Worm (Caenorhabditis elegans) whole organism, L4 larva: ENCODE data around the gene ZK470.14.

Experiments
- D1046.2 ChIP-seq: fragments of 200-800 bp; sonication (Bioruptor generic); IDR thresholded peaks from 2 replicates; pipeline ENCODE4 v1.3.6; 2022; ENCODE audit warnings: missing genetic modification characterization, missing compliant biosample characterization
- F26F4.8 ChIP-seq: fragments of 200-800 bp; sonication (Bioruptor generic); conservative IDR thresholded peaks from 2 replicates; pipeline ENCODE4 v1.3.6; 2022; ENCODE audit warnings: missing genetic modification characterization, missing compliant biosample characterization
- F49E8.2 ChIP-seq: sonication (generic microtip); optimal IDR thresholded peaks from 2 replicates; lab custom pipeline; 2016; ENCODE audit warnings: missing compliant biosample characterization, mild to moderate bottlenecking, missing genetic modification characterization, borderline replicate concordance
- R02D3.7 ChIP-seq: fragments of 150-350 bp; sonication (generic microtip); optimal IDR thresholded peaks from 3 replicates; lab custom pipeline; 2014; ENCODE audit warnings: missing biosample characterization, missing genetic modification characterization
- Y105C5A.15 ChIP-seq: fragments of 200-800 bp; sonication (Bioruptor generic); IDR thresholded peaks from 2 replicates; pipeline ENCODE4 v1.3.6; 2022; ENCODE audit warnings: missing genetic modification characterization, missing compliant biosample characterization
- Y48G9A.11 ChIP-seq: fragments of 200-800 bp; sonication (Bioruptor generic); IDR thresholded peaks from 2 replicates; pipeline ENCODE4 v1.3.6; 2022; ENCODE audit warnings: missing genetic modification reagents, missing genetic modification characterization, missing compliant biosample characterization
- aha-1 ChIP-seq: fragments of 150-350 bp; peaks from one replicate; lab custom pipeline; 2014; ENCODE audit warnings: missing biosample characterization, missing genetic modification characterization
- aly-2 ChIP-seq: sonication (generic microtip); optimal IDR thresholded peaks from 2 replicates; lab custom pipeline; 2018; ENCODE audit warnings: missing biosample characterization, missing genetic modification characterization
- ama-1 ChIP-seq: fragments of 150-350 bp; optimal IDR thresholded peaks from 2 replicates; lab custom pipeline; 2014; ENCODE audit warnings: inconsistent platforms, mixed read lengths
- arid-1 ChIP-seq: fragments of 200-800 bp; sonication (Bioruptor generic); conservative IDR thresholded peaks from 2 replicates; pipeline ENCODE4 v1.3.6; 2022; ENCODE audit warnings: missing genetic modification reagents, missing genetic modification characterization, missing compliant biosample characterization
- attf-4 ChIP-seq: sonication (generic microtip); optimal IDR thresholded peaks from 3 replicates; lab custom pipeline; 2017; ENCODE audit warnings: missing biosample characterization, missing genetic modification characterization
- ceh-62 ChIP-seq: sonication (generic microtip); optimal IDR thresholded peaks from 2 replicates; lab custom pipeline; 2017; ENCODE audit warnings: missing biosample characterization, missing genetic modification characterization
- daf-16 ChIP-seq, 3 experiments: sonication (generic microtip); optimal IDR thresholded peaks; 2 replicates each; lab custom pipeline; 2016 to 2017; ENCODE audit warnings: missing genetic modification characterization in 3 of 3, missing genetic modification reagents in 3 of 3, mild to moderate bottlenecking in 2 of 3, missing compliant biosample characterization in 2 of 3, missing biosample characterization in 1 of 3, moderate library complexity in 1 of 3
- dmd-8 ChIP-seq: fragments of 200-800 bp; sonication (Bioruptor generic); IDR thresholded peaks from 2 replicates; pipeline ENCODE4 v1.3.6; 2022; ENCODE audit warnings: missing genetic modification characterization, missing compliant biosample characterization
- dmd-9 ChIP-seq: fragments of 200-800 bp; sonication (Bioruptor generic); IDR thresholded peaks from 2 replicates; pipeline ENCODE4 v1.3.6; 2022; ENCODE audit warnings: missing genetic modification reagents, missing genetic modification characterization, missing compliant biosample characterization
- dpl-1 ChIP-seq: fragments of 150-350 bp; optimal IDR thresholded peaks from 2 replicates; lab custom pipeline; 2014; ENCODE audit warnings: missing biosample characterization, missing genetic modification reagents, missing genetic modification characterization
- duxl-1 ChIP-seq: sonication (generic microtip); optimal IDR thresholded peaks from 2 replicates; lab custom pipeline; 2016; ENCODE audit warnings: mild to moderate bottlenecking, missing genetic modification characterization, moderate library complexity, missing compliant biosample characterization; ENCODE audit not compliant: poor library complexity
- dve-1 ChIP-seq: sonication (generic microtip); optimal IDR thresholded peaks from 2 replicates; lab custom pipeline; 2017; ENCODE audit warnings: antibody characterized with exemption, mild to moderate bottlenecking, missing genetic modification characterization, missing compliant biosample characterization; ENCODE audit not compliant: insufficient read depth
- egl-27 ChIP-seq: sonication (generic microtip); optimal IDR thresholded peaks from 3 replicates; lab custom pipeline; 2017; ENCODE audit warnings: missing biosample characterization, missing genetic modification reagents, missing genetic modification characterization
- fkh-10 ChIP-seq: fragments of 150-350 bp; optimal IDR thresholded peaks from 2 replicates; lab custom pipeline; 2014; ENCODE audit warnings: missing biosample characterization, missing genetic modification reagents, missing genetic modification characterization
- fos-1 ChIP-seq: fragments of 150-350 bp; optimal IDR thresholded peaks from 2 replicates; lab custom pipeline; 2014; ENCODE audit warnings: missing biosample characterization, missing genetic modification characterization
- hlh-11 ChIP-seq: fragments of 200-800 bp; sonication (Bioruptor generic); optimal IDR thresholded peaks from 2 replicates; lab custom pipeline; 2018; ENCODE audit warnings: mild to moderate bottlenecking, missing genetic modification characterization, missing compliant biosample characterization
- hmg-1.1 ChIP-seq: fragments of 200-800 bp; sonication (Bioruptor generic); IDR thresholded peaks from 2 replicates; pipeline ENCODE4 v1.3.6; 2022; ENCODE audit warnings: missing genetic modification reagents, missing genetic modification characterization, missing compliant biosample characterization
- jun-1 ChIP-seq: fragments of 150-350 bp; optimal IDR thresholded peaks from 2 replicates; lab custom pipeline; 2014; ENCODE audit warnings: missing biosample characterization, missing genetic modification reagents, missing genetic modification characterization
- lim-7 ChIP-seq: fragments of 200-800 bp; sonication (Bioruptor generic); IDR thresholded peaks from 2 replicates; pipeline ENCODE4 v1.3.6; 2022; ENCODE audit warnings: missing genetic modification characterization, missing compliant biosample characterization
- lin-1 ChIP-seq: fragments of 200-800 bp; sonication (Bioruptor generic); IDR thresholded peaks from 2 replicates; pipeline ENCODE4 v1.3.6; 2022; ENCODE audit warnings: missing genetic modification reagents, missing genetic modification characterization, missing compliant biosample characterization
- lin-15B ChIP-seq: fragments of 150-350 bp; sonication (generic microtip); optimal IDR thresholded peaks from 3 replicates; lab custom pipeline; 2014; ENCODE audit warnings: missing biosample characterization, missing genetic modification characterization
- lin-29 ChIP-seq: fragments of 200-800 bp; sonication (Bioruptor generic); IDR thresholded peaks from 2 replicates; pipeline ENCODE4 v1.3.6; 2022; ENCODE audit warnings: missing genetic modification reagents, missing genetic modification characterization, missing compliant biosample characterization
- madf-9 ChIP-seq: fragments of 200-800 bp; sonication (Bioruptor generic); conservative IDR thresholded peaks from 2 replicates; pipeline ENCODE4 v1.3.6; 2022; ENCODE audit warnings: missing genetic modification reagents, missing genetic modification characterization, missing compliant biosample characterization
- mdl-1 ChIP-seq, 2 experiments: fragments of 150-350 bp in 1 of 2; sonication (generic microtip) in 1 of 2; optimal IDR thresholded peaks; 2 replicates each; lab custom pipeline; 2014 to 2017; ENCODE audit warnings: missing biosample characterization in 2 of 2, missing genetic modification characterization in 2 of 2
- mep-1 ChIP-seq: fragments of 150-350 bp; sonication (generic microtip); optimal IDR thresholded peaks from 3 replicates; lab custom pipeline; 2014; ENCODE audit warnings: missing biosample characterization, missing genetic modification characterization
- mxl-3 ChIP-seq: fragments of 200-800 bp; sonication (Bioruptor generic); optimal IDR thresholded peaks from 2 replicates; lab custom pipeline; 2018; ENCODE audit warnings: mild to moderate bottlenecking, missing genetic modification characterization, missing compliant biosample characterization
- nhr-10 ChIP-seq: fragments of 150-350 bp; optimal IDR thresholded peaks from 2 replicates; lab custom pipeline; 2014; ENCODE audit warnings: missing biosample characterization, missing genetic modification characterization
- nhr-102 ChIP-seq: sonication (generic microtip); optimal IDR thresholded peaks from 2 replicates; lab custom pipeline; 2016; ENCODE audit warnings: mild to moderate bottlenecking, missing genetic modification characterization, moderate library complexity, missing compliant biosample characterization
- nhr-11 ChIP-seq: fragments of 150-350 bp; optimal IDR thresholded peaks from 2 replicates; lab custom pipeline; 2014; ENCODE audit warnings: missing biosample characterization, missing genetic modification characterization
- nhr-237 ChIP-seq: sonication (generic microtip); optimal IDR thresholded peaks from 2 replicates; lab custom pipeline; 2017; ENCODE audit warnings: missing biosample characterization, missing genetic modification characterization
- nhr-25 ChIP-seq: sonication (generic microtip); optimal IDR thresholded peaks from 2 replicates; lab custom pipeline; 2017; ENCODE audit warnings: missing genetic modification characterization, mild to moderate bottlenecking, missing compliant biosample characterization, antibody characterized with exemption, moderate library complexity, borderline replicate concordance; ENCODE audit not compliant: insufficient read depth
- nhr-28 ChIP-seq: fragments of 150-350 bp; optimal IDR thresholded peaks from 2 replicates; lab custom pipeline; 2014; ENCODE audit warnings: missing biosample characterization, missing genetic modification characterization
- nhr-6 ChIP-seq: fragments of 150-350 bp; optimal IDR thresholded peaks from 2 replicates; lab custom pipeline; 2014; ENCODE audit warnings: missing biosample characterization, missing genetic modification characterization
- pha-4 ChIP-seq, 2 experiments: fragments of 150-350 bp in 1 of 2; fragments of 200-800 bp in 1 of 2; sonication (Bioruptor generic) in 1 of 2; IDR thresholded peaks in 1 of 2; optimal IDR thresholded peaks in 1 of 2; 2 replicates each; pipeline versions ENCODE4 v1.3.6 to Lab custom; 2014 to 2022; ENCODE audit warnings: missing genetic modification characterization in 2 of 2, missing genetic modification reagents in 2 of 2, missing biosample characterization in 1 of 2, missing compliant biosample characterization in 1 of 2
- php-3 ChIP-seq: fragments of 200-800 bp; sonication (Bioruptor generic); IDR thresholded peaks from 2 replicates; pipeline ENCODE4 v1.3.6; 2022; ENCODE audit warnings: missing genetic modification reagents, missing genetic modification characterization, missing compliant biosample characterization
- saeg-2 ChIP-seq: fragments of 200-800 bp; sonication (Bioruptor generic); IDR thresholded peaks from 2 replicates; pipeline ENCODE4 v1.3.6; 2022; ENCODE audit warnings: missing genetic modification reagents, missing genetic modification characterization, missing compliant biosample characterization
- snpc-4 ChIP-seq: fragments of 150-350 bp; optimal IDR thresholded peaks from 2 replicates; lab custom pipeline; 2014; ENCODE audit warnings: missing biosample characterization, missing genetic modification characterization
- spr-1 ChIP-seq: sonication (generic microtip); optimal IDR thresholded peaks from 2 replicates; lab custom pipeline; 2016; ENCODE audit warnings: mild to moderate bottlenecking, missing genetic modification characterization, missing compliant biosample characterization
- spr-3 ChIP-seq: fragments of 200-800 bp; sonication (Bioruptor generic); optimal IDR thresholded peaks from 2 replicates; lab custom pipeline; 2018; ENCODE audit warnings: mild to moderate bottlenecking, missing genetic modification characterization, missing compliant biosample characterization
- tag-97 ChIP-seq: fragments of 200-800 bp; sonication (Bioruptor generic); IDR thresholded peaks from 2 replicates; pipeline ENCODE4 v1.3.6; 2022; ENCODE audit warnings: missing genetic modification characterization, missing compliant biosample characterization
- tra-1 ChIP-seq: fragments of 200-800 bp; sonication (Bioruptor generic); IDR thresholded peaks from 2 replicates; pipeline ENCODE4 v1.3.6; 2022; ENCODE audit warnings: missing genetic modification reagents, missing genetic modification characterization, missing compliant biosample characterization
- unc-39 ChIP-seq: sonication (generic microtip); optimal IDR thresholded peaks from 2 replicates; lab custom pipeline; 2017; ENCODE audit warnings: missing biosample characterization, missing genetic modification characterization
- vab-7 ChIP-seq: fragments of 200-800 bp; sonication (Bioruptor generic); IDR thresholded peaks from 2 replicates; pipeline ENCODE4 v1.3.6; 2022; ENCODE audit warnings: missing genetic modification reagents, missing genetic modification characterization, missing compliant biosample characterization
- zfp-3 ChIP-seq: fragments of 200-800 bp; sonication (Bioruptor generic); conservative IDR thresholded peaks from 2 replicates; pipeline ENCODE4 v1.3.6; 2022; ENCODE audit warnings: missing genetic modification reagents, missing genetic modification characterization, missing compliant biosample characterization
- zip-2 ChIP-seq: fragments of 150-350 bp; optimal IDR thresholded peaks from 2 replicates; lab custom pipeline; 2014; ENCODE audit warnings: missing biosample characterization, missing genetic modification characterization

ZK470.14 gene

DNA sequence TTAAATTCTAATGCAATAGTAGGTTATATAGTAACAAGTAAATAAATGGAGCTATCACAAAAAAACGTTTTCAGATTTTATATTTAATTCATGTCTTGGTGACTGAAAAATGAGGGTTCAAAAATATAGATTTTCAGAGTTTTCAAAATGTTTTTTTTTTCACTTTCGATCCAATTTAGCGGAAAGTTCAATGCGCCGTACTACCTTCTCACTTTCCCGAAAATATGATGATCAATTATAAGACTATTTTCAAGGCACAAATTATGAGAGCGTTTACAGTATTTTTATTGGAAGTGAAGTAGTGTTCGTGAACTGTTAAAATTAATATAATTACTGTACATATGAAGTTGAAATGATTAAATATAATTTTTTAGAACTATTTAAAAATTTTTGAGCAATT is 25.8 kb downstream of the ZK470.14 start (continued):
- TF ChIP-seq nhr-6 (tag; lab: Kevin White, UChicago) (no peak), tag-97 (GFP tag; lab: Robert Waterston, UW) (no peak), ama-1 (no peak), dve-1 (tag; lab: Kevin White, UChicago) (peak; percentile 18), egl-27 (tag; lab: Kevin White, UChicago) (no peak), vab-7 (GFP tag; lab: Robert Waterston, UW) (no peak), nhr-11 (no peak), jun-1 (peak; percentile 24), zfp-3 (GFP tag; lab: Robert Waterston, UW) (peak; percentile 82), dpl-1 (no peak), R02D3.7 (no peak), spr-3 (GFP tag; lab: Kevin White, UChicago) (peak; percentile 33), zip-2 (peak; percentile 27), duxl-1 (no peak), saeg-2 (GFP tag; lab: Robert Waterston, UW) (peak; percentile 33; the same call in 1 of the 2 replicates), hmg-1.1 (GFP tag; lab: Robert Waterston, UW) (0 out of 2 replicates have a peak, but pooled peaks have one; percentile 20), arid-1 (no peak), fos-1 (no peak), fkh-10 (GFP tag; lab: Kevin White, UChicago) (no peak), snpc-4 (no peak), lin-29 (GFP tag; lab: Robert Waterston, UW) (no peak), attf-4 (tag; lab: Kevin White, UChicago) (no peak), mxl-3 (GFP tag; lab: Kevin White, UChicago) (no peak), F49E8.2 (tag; lab: Kevin White, UChicago) (no peak), aly-2 (tag; lab: Kevin White, UChicago) (peak; percentile 60), nhr-237 (tag; lab: Kevin White, UChicago) (no peak), nhr-28 (tag; lab: Kevin White, UChicago) (peak; percentile 3), nhr-10 (tag; lab: Kevin White, UChicago) (no peak), Y48G9A.11 (GFP tag; lab: Robert Waterston, UW) (no peak), madf-9 (GFP tag; lab: Robert Waterston, UW) (peak; percentile 41; the same call in 1 of the 2 replicates), mdl-1 (tag; optimal IDR thresholded peaks at IDR 0.05; lab: Kevin White, UChicago) (no peak), lin-15B (tag; lab: Kevin White, UChicago) (no peak), dmd-9 (no peak), D1046.2 (GFP tag; lab: Robert Waterston, UW) (no peak), daf-16 (GFP tag; optimal IDR thresholded peaks at IDR 0.05; lab: Kevin White, UChicago) (peak in 1 of 2 experiments; percentile 21), daf-16 (tag; optimal IDR thresholded peaks at IDR 0.05; lab: Kevin White, UChicago) (peak; percentile 28), lim-7 (GFP tag; lab: Robert Waterston, UW) (no peak), spr-1 (tag; lab: Kevin White, UChicago) (peak; percentile 41), ceh-62 (tag; lab: Kevin White, UChicago) (no peak), php-3 (GFP tag; lab: Robert Waterston, UW) (peak; percentile 22; the same call in 1 of the 2 replicates), dmd-8 (no peak), nhr-25 (tag; lab: Kevin White, UChicago) (no peak), mep-1 (peak; percentile 68), pha-4 (GFP tag; IDR thresholded peaks at IDR 0.05; lab: Robert Waterston, UW) (peak; percentile 48; the same call in 1 of the 2 replicates), pha-4 (tag; optimal IDR thresholded peaks at IDR 0.05; lab: Kevin White, UChicago) (no peak), unc-39 (tag; lab: Kevin White, UChicago) (no peak), aha-1 (tag; lab: Kevin White, UChicago) (no peak), hlh-11 (tag; lab: Kevin White, UChicago) (peak; percentile 39), lin-1 (GFP tag; lab: Robert Waterston, UW) (peak; percentile 28; the same call in 1 of the 2 replicates), tra-1 (GFP tag; lab: Robert Waterston, UW) (no peak), nhr-102 (tag; lab: Kevin White, UChicago) (peak; percentile 55), Y105C5A.15 (GFP tag; lab: Robert Waterston, UW) (0 out of 2 replicates have a peak, but pooled peaks have one; percentile 22), F26F4.8 (GFP tag; lab: Robert Waterston, UW) (no peak)
